Worm (Caenorhabditis elegans) whole organism, midembryonic: Measurements from ENCODE around the gene Y75B8A.32.

Source experiments
- tab-1 ChIP-seq: fragments of 200-800 bp; sonication (Bioruptor generic); IDR thresholded peaks from 2 replicates; pipeline ENCODE4 v1.3.6; 2022; ENCODE audit warnings: missing genetic modification characterization, missing compliant biosample characterization
- ztf-29 ChIP-seq: fragments of 200-800 bp; sonication (Bioruptor generic); IDR thresholded peaks from 2 replicates; pipeline ENCODE4 v1.3.6; 2022; ENCODE audit warnings: missing genetic modification reagents, missing genetic modification characterization, missing compliant biosample characterization

ce11 chrIII:12358461-12358860 lies at the start of gene Y75B8A.32:
- TF ChIP-seq tab-1 (no peak), ztf-29 (GFP tag; lab: Robert Waterston, UW) (no peak)
